Fruit fly (Drosophila melanogaster) whole organism, embryonic: ENCODE data around the gene ALiX.
A peak's percentile ranks its signal among the peaks of the same experiment; 100 is the strongest.

Source experiments
- CG15601 ChIP-seq: fragments of 200-800 bp; sonication (Bioruptor generic); optimal IDR thresholded peaks from 3 replicates; lab custom pipeline; 2019; ENCODE audit warnings: missing biosample characterization, mild to moderate bottlenecking, missing genetic modification characterization, moderate library complexity
- CG16779 ChIP-seq: fragments of 200-800 bp; sonication (Bioruptor generic); IDR thresholded peaks from 2 replicates; pipeline ENCODE4 v1.3.6; 2022; ENCODE audit warnings: missing biosample characterization, missing genetic modification characterization
- CG16863 ChIP-seq: fragments of 200-800 bp; sonication (Bioruptor generic); optimal IDR thresholded peaks from 3 replicates; lab custom pipeline; 2016; ENCODE audit warnings: missing biosample characterization, missing genetic modification characterization
- CG2199 ChIP-seq: fragments of 200-800 bp; sonication (Bioruptor generic); IDR thresholded peaks from 3 replicates; pipeline ENCODE4 v1.3.6; 2022; ENCODE audit warnings: missing biosample characterization, missing genetic modification characterization
- CG4360 ChIP-seq: fragments of 200-800 bp; sonication (Bioruptor generic); IDR thresholded peaks from 2 replicates; pipeline ENCODE4 v1.3.6; 2022; ENCODE audit warnings: missing biosample characterization, missing genetic modification characterization
- CG8478 ChIP-seq: fragments of >200 bp; optimal IDR thresholded peaks from 2 replicates; lab custom pipeline; 2018
- CrebB ChIP-seq: fragments of 200-800 bp; sonication (Bioruptor generic); optimal IDR thresholded peaks from 3 replicates; lab custom pipeline; 2018; ENCODE audit warnings: missing biosample characterization, mild to moderate bottlenecking, missing genetic modification characterization
- Dbx ChIP-seq: fragments of 200-800 bp; sonication (Bioruptor generic); IDR thresholded peaks from 3 replicates; pipeline ENCODE4 v1.3.6; 2022; ENCODE audit warnings: missing biosample characterization, missing genetic modification characterization
- Deaf1 ChIP-seq: fragments of 200-800 bp; optimal IDR thresholded peaks from 3 replicates; lab custom pipeline; 2019; ENCODE audit warnings: missing biosample characterization, mild to moderate bottlenecking, missing genetic modification characterization, moderate library complexity
- Dek ChIP-seq: fragments of 200-800 bp; sonication (Bioruptor generic); optimal IDR thresholded peaks from 3 replicates; lab custom pipeline; 2019; ENCODE audit warnings: missing biosample characterization, mild to moderate bottlenecking, missing genetic modification characterization, moderate library complexity
- Dfd ChIP-seq, 2 experiments: fragments of >200 bp; optimal IDR thresholded peaks; 2 replicates each; lab custom pipeline; 2017; ENCODE audit warnings: missing biosample characterization in 2 of 2, missing genetic modification characterization in 2 of 2
- HmgZ ChIP-seq: fragments of 200-800 bp; sonication (Bioruptor generic); optimal IDR thresholded peaks from 2 replicates; lab custom pipeline; 2018; ENCODE audit warnings: missing biosample characterization, mild to moderate bottlenecking, missing genetic modification characterization
- Hr39 ChIP-seq: fragments of >200 bp; optimal IDR thresholded peaks from 2 replicates; lab custom pipeline; 2017
- Sry-β ChIP-seq: fragments of 200-800 bp; sonication (Bioruptor generic); optimal IDR thresholded peaks from 2 replicates; lab custom pipeline; 2018; ENCODE audit warnings: missing biosample characterization, mild to moderate bottlenecking, missing genetic modification characterization, moderate library complexity
- Sry-δ ChIP-seq: fragments of 200-800 bp; sonication (Bioruptor generic); optimal IDR thresholded peaks from 2 replicates; lab custom pipeline; 2016; ENCODE audit warnings: missing biosample characterization, missing genetic modification characterization
- bab2 ChIP-seq: fragments of 200-800 bp; sonication (Bioruptor generic); optimal IDR thresholded peaks from 2 replicates; lab custom pipeline; 2016; ENCODE audit warnings: missing biosample characterization, missing genetic modification characterization
- gfzf ChIP-seq: fragments of 200-800 bp; sonication (Bioruptor generic); optimal IDR thresholded peaks from 2 replicates; lab custom pipeline; 2016; ENCODE audit warnings: missing biosample characterization, mild to moderate bottlenecking, missing genetic modification characterization, moderate library complexity
- prd ChIP-seq, 3 experiments: fragments of >200 bp in 2 of 3; fragments of 200-800 bp in 1 of 3; sonication (Bioruptor generic) in 1 of 3; optimal IDR thresholded peaks in 2 of 3; IDR thresholded peaks in 1 of 3; 2 replicates in 2 of 3; 3 replicates in 1 of 3; pipeline versions ENCODE4 v1.3.6 to Lab custom; 2017 to 2022; ENCODE audit warnings: missing biosample characterization in 1 of 3, missing genetic modification characterization in 1 of 3
- stwl ChIP-seq: fragments of 200-800 bp; sonication (Bioruptor generic); optimal IDR thresholded peaks from 3 replicates; lab custom pipeline; 2018; ENCODE audit warnings: missing biosample characterization, mild to moderate bottlenecking, missing genetic modification characterization, moderate library complexity
- usp ChIP-seq: fragments of >200 bp; optimal IDR thresholded peaks from 2 replicates; lab custom pipeline; 2017; ENCODE audit warnings: missing biosample characterization, missing genetic modification characterization

The ALiX gene

DNA sequence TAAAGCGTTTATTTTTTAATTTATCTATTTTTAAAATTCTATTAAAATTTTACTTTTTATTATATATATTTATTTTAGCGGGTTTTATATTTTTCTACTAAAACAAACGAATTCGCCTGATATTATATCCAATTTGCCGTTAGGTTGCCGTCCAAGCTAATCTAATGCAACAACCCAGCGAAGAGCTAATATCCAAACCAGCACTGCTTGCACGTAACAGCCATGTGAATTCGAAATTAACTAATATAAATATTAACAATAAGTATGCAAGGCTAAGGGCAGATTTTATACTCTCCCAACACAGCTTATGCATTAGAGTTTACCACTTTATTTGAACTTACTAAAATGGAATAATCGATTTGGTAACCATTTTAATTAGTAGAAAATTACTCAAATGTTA lies 48.2 kb downstream of the ALiX start (continued):
- TF ChIP-seq CrebB (tag; lab: Kevin White, UChicago) (no peak), Dek (tag; lab: Kevin White, UChicago) (peak; percentile 22), HmgZ (tag; lab: Kevin White, UChicago) (peak; percentile 18), CG2199 (GFP tag; lab: Robert Waterston, UW) (peak; percentile 29; the same call in 1 of the 3 replicates), CG4360 (no peak), stwl (peak; percentile 28), Sry-δ (GFP tag; lab: Kevin White, UChicago) (no peak), CG8478 (peak; percentile 59)

DNA sequence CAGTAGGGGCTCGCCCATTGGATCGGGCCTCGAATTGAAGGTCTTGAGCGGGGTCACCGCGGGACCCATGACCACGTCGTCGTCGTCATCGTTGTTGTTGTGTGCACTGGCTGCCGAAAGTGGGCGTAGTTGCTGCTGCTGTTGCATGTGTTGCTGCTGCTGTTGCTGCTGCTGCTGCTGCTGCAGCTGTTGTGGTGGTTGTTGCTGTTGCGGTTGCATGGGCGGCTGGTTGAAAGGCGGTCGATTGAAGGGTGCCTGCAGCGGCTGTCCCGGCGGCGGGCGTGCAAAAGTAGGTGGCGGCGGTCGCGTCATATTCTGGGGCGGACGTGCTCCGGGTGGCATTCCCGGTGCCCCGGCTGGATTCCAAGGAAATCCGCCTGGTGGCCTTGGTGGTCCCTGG lies 52.1 kb downstream of the ALiX start:
- TF ChIP-seq bab2 (GFP tag; lab: Kevin White, UChicago) (no peak), Dfd (GFP tag; optimal IDR thresholded peaks at IDR 0.05; lab: Kevin White, UChicago) (peak in 1 of 2 experiments; percentile 80), CG16779 (GFP tag; lab: Robert Waterston, UW) (no peak), CG15601 (tag; lab: Kevin White, UChicago) (no peak), usp (GFP tag; lab: Kevin White, UChicago) (no peak), CG16863 (GFP tag; lab: Kevin White, UChicago) (no peak), prd (optimal IDR thresholded peaks at IDR 0.05; lab: Kevin White, UChicago) (no peak), prd (GFP tag; IDR thresholded peaks at IDR 0.05; lab: Robert Waterston, UW) (no peak), Hr39 (lab: Kevin White, UChicago) (peak; percentile 15), gfzf (GFP tag; lab: Kevin White, UChicago) (no peak), Deaf1 (no peak), Sry-β (no peak), Dbx (no peak)
